Fruit fly (Drosophila melanogaster) whole organism, embryonic: ENCODE measurements around the gene Ugt49B2.

Source experiments
- Atf-2 ChIP-seq: fragments of 200-800 bp; sonication (Bioruptor generic); optimal IDR thresholded peaks from 2 replicates; lab custom pipeline; 2016; ENCODE audit warnings: missing biosample characterization, missing genetic modification characterization
- C15 ChIP-seq: fragments of 200-800 bp; sonication (Bioruptor generic); IDR thresholded peaks from 3 replicates; pipeline ENCODE4 v1.3.6; 2022; ENCODE audit warnings: missing biosample characterization, missing genetic modification characterization
- CG10274 ChIP-seq: fragments of 200-800 bp; sonication (Bioruptor generic); optimal IDR thresholded peaks from 3 replicates; lab custom pipeline; 2017; ENCODE audit warnings: missing biosample characterization, mild to moderate bottlenecking, missing genetic modification characterization
- CG11085 ChIP-seq: fragments of 200-800 bp; sonication (Bioruptor generic); IDR thresholded peaks from 2 replicates; pipeline ENCODE4 v1.3.6; 2022; ENCODE audit warnings: missing biosample characterization, missing genetic modification characterization
- CG13624 ChIP-seq: fragments of 200-800 bp; sonication (Bioruptor generic); optimal IDR thresholded peaks from 2 replicates; lab custom pipeline; 2016; ENCODE audit warnings: missing biosample characterization, missing genetic modification characterization
- CG13775 ChIP-seq: fragments of 200-800 bp; sonication (Bioruptor generic); optimal IDR thresholded peaks from 3 replicates; lab custom pipeline; 2017; ENCODE audit warnings: missing biosample characterization, mild to moderate bottlenecking, missing genetic modification characterization
- CG1529 ChIP-seq: fragments of 200-800 bp; sonication (Bioruptor generic); optimal IDR thresholded peaks from 3 replicates; lab custom pipeline; 2018; ENCODE audit warnings: missing biosample characterization, missing genetic modification characterization
- CG15514 ChIP-seq: fragments of 200-800 bp; sonication (Bioruptor generic); optimal IDR thresholded peaks from 3 replicates; lab custom pipeline; 2017; ENCODE audit warnings: missing biosample characterization, missing genetic modification characterization, mild to moderate bottlenecking, moderate library complexity, missing genetic modification reagents
- CG17829 ChIP-seq: fragments of 200-800 bp; optimal IDR thresholded peaks from 2 replicates; lab custom pipeline; 2019; ENCODE audit warnings: missing biosample characterization, mild to moderate bottlenecking, missing genetic modification characterization, moderate library complexity
- CG18262 ChIP-seq: fragments of 200-800 bp; optimal IDR thresholded peaks from 3 replicates; lab custom pipeline; 2019; ENCODE audit warnings: missing biosample characterization, mild to moderate bottlenecking, missing genetic modification characterization, moderate library complexity
- CG2120 ChIP-seq: fragments of 200-800 bp; sonication (Bioruptor generic); optimal IDR thresholded peaks from 3 replicates; lab custom pipeline; 2016; ENCODE audit warnings: missing biosample characterization, missing genetic modification characterization
- CG2889 ChIP-seq: fragments of 200-800 bp; sonication (Bioruptor generic); IDR thresholded peaks from 3 replicates; pipeline ENCODE4 v1.3.6; 2022; ENCODE audit warnings: missing biosample characterization, missing genetic modification characterization
- CG30020 ChIP-seq: fragments of 200-800 bp; optimal IDR thresholded peaks from 2 replicates; lab custom pipeline; 2019; ENCODE audit warnings: missing biosample characterization, mild to moderate bottlenecking, missing genetic modification characterization, moderate library complexity
- CG32532 ChIP-seq: fragments of 200-800 bp; sonication (Bioruptor generic); IDR thresholded peaks from 2 replicates; pipeline ENCODE4 v1.3.6; 2022; ENCODE audit warnings: missing biosample characterization, missing genetic modification characterization
- CG4424 ChIP-seq: fragments of 200-800 bp; sonication (Bioruptor generic); optimal IDR thresholded peaks from 3 replicates; lab custom pipeline; 2016; ENCODE audit warnings: missing biosample characterization, missing genetic modification characterization
- CG4820 ChIP-seq: fragments of 200-800 bp; sonication (Bioruptor generic); optimal IDR thresholded peaks from 3 replicates; lab custom pipeline; 2016; ENCODE audit warnings: missing biosample characterization, missing genetic modification characterization
- CG6683 ChIP-seq: fragments of 200-800 bp; sonication (Bioruptor generic); optimal IDR thresholded peaks from 2 replicates; lab custom pipeline; 2017; ENCODE audit warnings: missing biosample characterization, mild to moderate bottlenecking, missing genetic modification characterization, missing genetic modification reagents
- CG6689 ChIP-seq: fragments of 200-800 bp; sonication (Bioruptor generic); IDR thresholded peaks from 2 replicates; pipeline ENCODE4 v1.3.6; 2022; ENCODE audit warnings: missing biosample characterization, missing genetic modification characterization
- CG6791 ChIP-seq: fragments of 200-800 bp; sonication (Bioruptor generic); IDR thresholded peaks from 3 replicates; pipeline ENCODE4 v1.3.6; 2022; ENCODE audit warnings: missing biosample characterization, missing genetic modification characterization; ENCODE audit not compliant: partially characterized antibody
- CG7786 ChIP-seq: fragments of 200-800 bp; sonication (Bioruptor generic); optimal IDR thresholded peaks from 2 replicates; lab custom pipeline; 2016; ENCODE audit warnings: missing biosample characterization, missing genetic modification characterization
- CG8924 ChIP-seq: fragments of 200-800 bp; optimal IDR thresholded peaks from 3 replicates; lab custom pipeline; 2019; ENCODE audit warnings: missing biosample characterization, mild to moderate bottlenecking, missing genetic modification characterization, moderate library complexity
- Hmr ChIP-seq: fragments of 200-800 bp; sonication (Bioruptor generic); optimal IDR thresholded peaks from 3 replicates; lab custom pipeline; 2017; ENCODE audit warnings: mild to moderate bottlenecking, missing biosample characterization, missing genetic modification reagents, missing genetic modification characterization
- Hr3 ChIP-seq: fragments of 200-800 bp; sonication (Bioruptor generic); optimal IDR thresholded peaks from 3 replicates; lab custom pipeline; 2016; ENCODE audit warnings: missing biosample characterization, missing genetic modification characterization
- Jarid2 ChIP-seq: fragments of 200-800 bp; sonication (Bioruptor generic); optimal IDR thresholded peaks from 3 replicates; lab custom pipeline; 2017; ENCODE audit warnings: mild to moderate bottlenecking, missing biosample characterization, missing genetic modification reagents, missing genetic modification characterization
- Kr ChIP-seq: fragments of 200-800 bp; sonication (Bioruptor generic); optimal IDR thresholded peaks from 2 replicates; lab custom pipeline; 2017; ENCODE audit warnings: missing biosample characterization, mild to moderate bottlenecking, missing genetic modification characterization
- Med ChIP-seq: fragments of 200-800 bp; sonication (Bioruptor generic); peaks from one replicate; lab custom pipeline; 2016; ENCODE audit warnings: missing biosample characterization, missing genetic modification characterization, mild to moderate bottlenecking, inconsistent platforms, moderate library complexity
- Meics ChIP-seq: fragments of 200-800 bp; sonication (Bioruptor generic); optimal IDR thresholded peaks from 2 replicates; lab custom pipeline; 2017; ENCODE audit warnings: missing biosample characterization, mild to moderate bottlenecking, missing genetic modification characterization
- Mes4 ChIP-seq: fragments of 200-800 bp; sonication (Bioruptor generic); optimal IDR thresholded peaks from 2 replicates; lab custom pipeline; 2016; ENCODE audit warnings: missing biosample characterization, missing genetic modification characterization
- Oli ChIP-seq: fragments of 200-800 bp; sonication (Bioruptor generic); optimal IDR thresholded peaks from 2 replicates; lab custom pipeline; 2018; ENCODE audit warnings: missing biosample characterization, mild to moderate bottlenecking, missing genetic modification characterization, moderate library complexity
- Rfx ChIP-seq: fragments of 200-800 bp; sonication (Bioruptor generic); IDR thresholded peaks from 2 replicates; pipeline ENCODE4 v1.3.6; 2022; ENCODE audit warnings: missing biosample characterization, missing genetic modification characterization
- Sox100B ChIP-seq: fragments of 200-800 bp; sonication (Bioruptor generic); optimal IDR thresholded peaks from 3 replicates; lab custom pipeline; 2018; ENCODE audit warnings: missing biosample characterization, mild to moderate bottlenecking, missing genetic modification characterization
- Tbp ChIP-seq: fragments of >200 bp; optimal IDR thresholded peaks from 2 replicates; lab custom pipeline; 2018; ENCODE audit warnings: missing biosample characterization, missing genetic modification characterization
- YL-1 ChIP-seq: fragments of 200-800 bp; sonication (Bioruptor generic); optimal IDR thresholded peaks from 3 replicates; lab custom pipeline; 2017; ENCODE audit warnings: missing biosample characterization, mild to moderate bottlenecking, missing genetic modification characterization
- cas ChIP-seq: fragments of 200-800 bp; sonication (Bioruptor generic); IDR thresholded peaks from 2 replicates; pipeline ENCODE4 v1.3.6; 2022; ENCODE audit warnings: missing biosample characterization, missing genetic modification characterization
- chn ChIP-seq: fragments of 200-800 bp; sonication (Bioruptor generic); optimal IDR thresholded peaks from 2 replicates; lab custom pipeline; 2016; ENCODE audit warnings: missing biosample characterization, missing genetic modification characterization
- dati ChIP-seq: fragments of 200-800 bp; sonication (Bioruptor generic); IDR thresholded peaks from 2 replicates; pipeline ENCODE4 v1.3.6; 2022; ENCODE audit warnings: missing biosample characterization, missing genetic modification characterization
- en ChIP-seq: fragments of 200-800 bp; sonication (Bioruptor generic); optimal IDR thresholded peaks from 2 replicates; lab custom pipeline; 2016; ENCODE audit warnings: missing biosample characterization, missing genetic modification characterization
- fd3F ChIP-seq: fragments of 200-800 bp; sonication (Bioruptor generic); optimal IDR thresholded peaks from 2 replicates; lab custom pipeline; 2018; ENCODE audit warnings: missing biosample characterization, mild to moderate bottlenecking, missing genetic modification characterization, moderate library complexity
- gem ChIP-seq: fragments of 200-800 bp; sonication (Bioruptor generic); optimal IDR thresholded peaks from 2 replicates; lab custom pipeline; 2019; ENCODE audit warnings: missing biosample characterization, mild to moderate bottlenecking, missing genetic modification characterization, moderate library complexity
- gfzf ChIP-seq: fragments of 200-800 bp; sonication (Bioruptor generic); optimal IDR thresholded peaks from 2 replicates; lab custom pipeline; 2016; ENCODE audit warnings: missing biosample characterization, mild to moderate bottlenecking, missing genetic modification characterization, moderate library complexity
- grn ChIP-seq: fragments of 200-800 bp; sonication (Bioruptor generic); optimal IDR thresholded peaks from 3 replicates; lab custom pipeline; 2017; ENCODE audit warnings: missing biosample characterization, missing genetic modification characterization
- gt ChIP-seq: fragments of 200-800 bp; sonication (Bioruptor generic); IDR thresholded peaks from 2 replicates; pipeline ENCODE4 v1.3.6; 2022; ENCODE audit warnings: missing biosample characterization, missing genetic modification characterization
- her ChIP-seq: fragments of 200-800 bp; sonication (Bioruptor generic); optimal IDR thresholded peaks from 2 replicates; lab custom pipeline; 2016; ENCODE audit warnings: missing biosample characterization, missing genetic modification characterization
- ind ChIP-seq: fragments of 200-800 bp; sonication (Bioruptor generic); optimal IDR thresholded peaks from 3 replicates; lab custom pipeline; 2016; ENCODE audit warnings: missing biosample characterization, missing genetic modification characterization
- pan ChIP-seq, 4 experiments: fragments of >200 bp in 3 of 4; fragments of 200-800 bp in 1 of 4; sonication (Bioruptor generic) in 1 of 4; optimal IDR thresholded peaks in 3 of 4; IDR thresholded peaks in 1 of 4; 2 replicates each; pipeline versions ENCODE4 v1.3.6 to Lab custom; 2017 to 2022; ENCODE audit warnings: missing biosample characterization in 2 of 4, missing genetic modification characterization in 2 of 4, mixed read lengths in 1 of 4
- slbo ChIP-seq: fragments of 200-800 bp; sonication (Bioruptor generic); IDR thresholded peaks from 2 replicates; pipeline ENCODE4 v1.3.6; 2022; ENCODE audit warnings: missing biosample characterization, missing genetic modification characterization
- sob ChIP-seq: fragments of 200-800 bp; sonication (Bioruptor generic); IDR thresholded peaks from 2 replicates; pipeline ENCODE4 v1.3.6; 2022; ENCODE audit warnings: missing biosample characterization, missing genetic modification characterization
- unpg ChIP-seq: fragments of 200-800 bp; sonication (Bioruptor generic); optimal IDR thresholded peaks from 3 replicates; lab custom pipeline; 2018; ENCODE audit warnings: missing biosample characterization, mild to moderate bottlenecking, missing genetic modification characterization, moderate library complexity
- wdn ChIP-seq: fragments of 200-800 bp; sonication (Bioruptor generic); IDR thresholded peaks from 2 replicates; pipeline ENCODE4 v1.3.6; 2022; ENCODE audit warnings: missing biosample characterization, missing genetic modification characterization
- zen ChIP-seq: fragments of 200-800 bp; sonication (Bioruptor generic); optimal IDR thresholded peaks from 3 replicates; lab custom pipeline; 2018; ENCODE audit warnings: missing biosample characterization, mild to moderate bottlenecking, missing genetic modification characterization, moderate library complexity
- zf30C ChIP-seq: fragments of 200-800 bp; sonication (Bioruptor generic); optimal IDR thresholded peaks from 3 replicates; lab custom pipeline; 2018; ENCODE audit warnings: missing biosample characterization, mild to moderate bottlenecking, missing genetic modification characterization

The Ugt49B2 gene

dm6 chr3R:21419932-21420331 is 20.4 kb upstream of the Ugt49B2 start (continued):
- no peak for TF ChIP-seq gfzf (GFP tag; lab: Kevin White, UChicago)
- TF ChIP-seq grn (GFP tag; lab: Kevin White, UChicago): no peak
- no peak for TF ChIP-seq Mes4
- TF ChIP-seq Rfx (GFP tag; lab: Robert Waterston, UW): peak; percentile 72
- TF ChIP-seq CG6683: no peak
- no peak for TF ChIP-seq Atf-2
- no peak for TF ChIP-seq Tbp (GFP tag; lab: Kevin White, UChicago)
- TF ChIP-seq Oli (tag; lab: Kevin White, UChicago): peak; percentile 51
- TF ChIP-seq CG1529 (GFP tag; lab: Kevin White, UChicago): no peak
- peak; percentile 40 for TF ChIP-seq ind
- TF ChIP-seq CG6791 (GFP tag; lab: Robert Waterston, UW): no peak
- peak; percentile 56 for TF ChIP-seq Meics (GFP tag; lab: Kevin White, UChicago)
- TF ChIP-seq zf30C: peak; percentile 13
- peak; percentile 80 for TF ChIP-seq CG17829 (tag; lab: Kevin White, UChicago)
- TF ChIP-seq YL-1 (GFP tag; lab: Kevin White, UChicago): no peak
- TF ChIP-seq CG6689 (GFP tag; lab: Robert Waterston, UW): 0 out of 2 replicates have a peak, but pooled peaks have one; percentile 45
- TF ChIP-seq slbo (GFP tag; lab: Robert Waterston, UW): no peak
- no peak for TF ChIP-seq gt (GFP tag; lab: Robert Waterston, UW)
- TF ChIP-seq dati: no peak
- TF ChIP-seq Med (GFP tag; lab: Kevin White, UChicago): peak; percentile 3
- TF ChIP-seq gem: peak; percentile 75
- peak; percentile 58 for TF ChIP-seq Sox100B (GFP tag; lab: Kevin White, UChicago)
- TF ChIP-seq unpg: peak; percentile 40
- no peak for TF ChIP-seq fd3F (GFP tag; lab: Kevin White, UChicago)
- TF ChIP-seq wdn (GFP tag; lab: Robert Waterston, UW): no peak
- peak; percentile 41 for TF ChIP-seq CG13775
- TF ChIP-seq CG4820 (GFP tag; lab: Kevin White, UChicago): no peak
- peak; percentile 58 for TF ChIP-seq zen (tag; lab: Kevin White, UChicago)
- TF ChIP-seq C15 (GFP tag; lab: Robert Waterston, UW): 0 out of 3 replicates have a peak, but pooled peaks have one; percentile 55
- TF ChIP-seq CG2120 (GFP tag; lab: Kevin White, UChicago): no peak
- no peak for TF ChIP-seq en (GFP tag; lab: Kevin White, UChicago)
- TF ChIP-seq CG13624 (GFP tag; lab: Kevin White, UChicago): no peak
- TF ChIP-seq CG7786 (GFP tag; lab: Kevin White, UChicago): no peak
- TF ChIP-seq her (GFP tag; lab: Kevin White, UChicago): no peak
- TF ChIP-seq CG8924 (tag; lab: Kevin White, UChicago): peak; percentile 67
- peak; percentile 37 for TF ChIP-seq CG4424 (GFP tag; lab: Kevin White, UChicago)
- TF ChIP-seq pan (optimal IDR thresholded peaks at IDR 0.05; lab: Kevin White, UChicago): no peak
- peak in 1 of 2 experiments; percentile 60 for TF ChIP-seq pan (GFP tag; optimal IDR thresholded peaks at IDR 0.05 in 1 of 2, IDR thresholded peaks at IDR 0.05 in 1 of 2)
- 0 out of 2 replicates have a peak, but pooled peaks have one; percentile 33 for TF ChIP-seq sob (GFP tag; lab: Robert Waterston, UW)
- TF ChIP-seq CG2889 (GFP tag; lab: Robert Waterston, UW): no peak
- peak; percentile 27 for TF ChIP-seq Hmr (GFP tag; lab: Kevin White, UChicago)
- TF ChIP-seq CG18262: peak; percentile 79
- TF ChIP-seq chn (GFP tag; lab: Kevin White, UChicago): no peak
- TF ChIP-seq CG15514 (GFP tag; lab: Kevin White, UChicago): peak; percentile 21
- TF ChIP-seq cas (GFP tag; lab: Robert Waterston, UW): no peak
- no peak for TF ChIP-seq Jarid2 (GFP tag; lab: Kevin White, UChicago)
- peak; percentile 61; the same call in 1 of the 2 replicates for TF ChIP-seq CG32532 (GFP tag; lab: Robert Waterston, UW)
- no peak for TF ChIP-seq Kr
- TF ChIP-seq CG11085 (GFP tag; lab: Robert Waterston, UW): 0 out of 2 replicates have a peak, but pooled peaks have one; percentile 19
- TF ChIP-seq CG10274 (GFP tag; lab: Kevin White, UChicago): no peak
- no peak for TF ChIP-seq Hr3 (GFP tag; lab: Kevin White, UChicago)
- no peak for TF ChIP-seq CG30020
